Fruit fly (Drosophila melanogaster) whole organism, embryonic: Measurements from ENCODE around the gene Gr61a.

Experiments
- Abd-B ChIP-seq: fragments of 200-800 bp; sonication (Bioruptor generic); optimal IDR thresholded peaks from 2 replicates; lab custom pipeline; 2018; ENCODE audit warnings: missing biosample characterization, mild to moderate bottlenecking, missing genetic modification characterization, moderate library complexity
- CG10209 ChIP-seq: fragments of 200-800 bp; sonication (Bioruptor generic); optimal IDR thresholded peaks from 3 replicates; lab custom pipeline; 2017; ENCODE audit warnings: missing biosample characterization, mild to moderate bottlenecking, missing genetic modification characterization, missing genetic modification reagents
- CG10267 ChIP-seq: fragments of 200-800 bp; sonication (Bioruptor generic); optimal IDR thresholded peaks from 2 replicates; lab custom pipeline; 2018; ENCODE audit warnings: missing biosample characterization, mild to moderate bottlenecking, missing genetic modification characterization, moderate library complexity
- CG10462 ChIP-seq: fragments of 200-800 bp; sonication (Bioruptor generic); optimal IDR thresholded peaks from 2 replicates; lab custom pipeline; 2016; ENCODE audit warnings: missing biosample characterization, missing genetic modification characterization
- CG11504 ChIP-seq: fragments of 200-800 bp; sonication (Bioruptor generic); optimal IDR thresholded peaks from 3 replicates; lab custom pipeline; 2019; ENCODE audit warnings: missing biosample characterization, mild to moderate bottlenecking, missing genetic modification characterization, moderate library complexity
- CG11696 ChIP-seq: fragments of 200-800 bp; sonication (Bioruptor generic); IDR thresholded peaks from 2 replicates; pipeline ENCODE4 v1.3.6; 2022; ENCODE audit warnings: missing biosample characterization, missing genetic modification characterization
- CG15011 ChIP-seq: fragments of 200-800 bp; sonication (Bioruptor generic); optimal IDR thresholded peaks from 3 replicates; lab custom pipeline; 2018; ENCODE audit warnings: missing biosample characterization, mild to moderate bottlenecking, missing genetic modification characterization
- CG16815 ChIP-seq: fragments of 200-800 bp; sonication (Bioruptor generic); optimal IDR thresholded peaks from 3 replicates; lab custom pipeline; 2017; ENCODE audit warnings: missing biosample characterization, mild to moderate bottlenecking, missing genetic modification characterization
- CG18262 ChIP-seq: fragments of 200-800 bp; optimal IDR thresholded peaks from 3 replicates; lab custom pipeline; 2019; ENCODE audit warnings: missing biosample characterization, mild to moderate bottlenecking, missing genetic modification characterization, moderate library complexity
- CG18599 ChIP-seq: fragments of 200-800 bp; sonication (Bioruptor generic); optimal IDR thresholded peaks from 3 replicates; lab custom pipeline; 2017; ENCODE audit warnings: missing biosample characterization, missing genetic modification characterization, mild to moderate bottlenecking, moderate library complexity, missing genetic modification reagents
- CG18619 ChIP-seq: fragments of 200-800 bp; sonication (Bioruptor generic); optimal IDR thresholded peaks from 3 replicates; lab custom pipeline; 2017; ENCODE audit warnings: missing biosample characterization, mild to moderate bottlenecking, missing genetic modification characterization
- CG2202 ChIP-seq: fragments of 200-800 bp; sonication (Bioruptor generic); optimal IDR thresholded peaks from 2 replicates; lab custom pipeline; 2018; ENCODE audit warnings: missing biosample characterization, mild to moderate bottlenecking, missing genetic modification characterization
- CG2712 ChIP-seq: fragments of 200-800 bp; optimal IDR thresholded peaks from 3 replicates; lab custom pipeline; 2019; ENCODE audit warnings: missing biosample characterization, mild to moderate bottlenecking, missing genetic modification characterization, moderate library complexity
- CG2875 ChIP-seq: fragments of 200-800 bp; sonication (Bioruptor generic); optimal IDR thresholded peaks from 2 replicates; lab custom pipeline; 2017; ENCODE audit warnings: missing biosample characterization, mild to moderate bottlenecking, missing genetic modification characterization, missing genetic modification reagents
- CG31441 ChIP-seq: fragments of 200-800 bp; sonication (Bioruptor generic); IDR thresholded peaks from 2 replicates; pipeline ENCODE4 v1.3.6; 2022; ENCODE audit warnings: missing biosample characterization, missing genetic modification characterization
- CG32532 ChIP-seq: fragments of 200-800 bp; sonication (Bioruptor generic); IDR thresholded peaks from 2 replicates; pipeline ENCODE4 v1.3.6; 2022; ENCODE audit warnings: missing biosample characterization, missing genetic modification characterization
- CG32772 ChIP-seq: fragments of 200-800 bp; sonication (Bioruptor generic); IDR thresholded peaks from 2 replicates; pipeline ENCODE4 v1.3.6; 2022; ENCODE audit warnings: missing biosample characterization, missing genetic modification characterization
- CG4404 ChIP-seq: fragments of 200-800 bp; sonication (Bioruptor generic); IDR thresholded peaks from 2 replicates; pipeline ENCODE4 v1.3.6; 2022; ENCODE audit warnings: missing biosample characterization, missing genetic modification characterization
- CG4424 ChIP-seq: fragments of 200-800 bp; sonication (Bioruptor generic); optimal IDR thresholded peaks from 3 replicates; lab custom pipeline; 2016; ENCODE audit warnings: missing biosample characterization, missing genetic modification characterization
- CG4820 ChIP-seq: fragments of 200-800 bp; sonication (Bioruptor generic); optimal IDR thresholded peaks from 3 replicates; lab custom pipeline; 2016; ENCODE audit warnings: missing biosample characterization, missing genetic modification characterization
- CG7556 ChIP-seq: fragments of 200-800 bp; sonication (Bioruptor generic); optimal IDR thresholded peaks from 2 replicates; lab custom pipeline; 2017; ENCODE audit warnings: missing biosample characterization, mild to moderate bottlenecking, missing genetic modification characterization
- CG8944 ChIP-seq: fragments of 200-800 bp; sonication (Bioruptor generic); optimal IDR thresholded peaks from 3 replicates; lab custom pipeline; 2016; ENCODE audit warnings: missing biosample characterization, missing genetic modification characterization
- CG9727 ChIP-seq: fragments of 200-800 bp; sonication (Bioruptor generic); optimal IDR thresholded peaks from 3 replicates; lab custom pipeline; 2017; ENCODE audit warnings: missing biosample characterization, mild to moderate bottlenecking, missing genetic modification characterization
- CG9876 ChIP-seq: fragments of 200-800 bp; sonication (Bioruptor generic); optimal IDR thresholded peaks from 2 replicates; lab custom pipeline; 2016; ENCODE audit warnings: missing biosample characterization, missing genetic modification characterization
- CHES-1-like ChIP-seq: fragments of 200-800 bp; sonication (Bioruptor generic); optimal IDR thresholded peaks from 2 replicates; lab custom pipeline; 2016; ENCODE audit warnings: missing biosample characterization, missing genetic modification characterization
- D19A ChIP-seq: fragments of 200-800 bp; optimal IDR thresholded peaks from 3 replicates; lab custom pipeline; 2019; ENCODE audit warnings: missing biosample characterization, mild to moderate bottlenecking, missing genetic modification characterization, moderate library complexity
- H15 ChIP-seq: fragments of 200-800 bp; sonication (Bioruptor generic); IDR thresholded peaks from 3 replicates; pipeline ENCODE4 v1.3.6; 2022; ENCODE audit warnings: missing biosample characterization, missing genetic modification characterization
- Hey ChIP-seq: fragments of 200-800 bp; sonication (Bioruptor generic); optimal IDR thresholded peaks from 3 replicates; lab custom pipeline; 2018; ENCODE audit warnings: missing biosample characterization, mild to moderate bottlenecking, missing genetic modification characterization
- Hr51 ChIP-seq, 2 experiments: fragments of 200-800 bp; sonication (Bioruptor generic); optimal IDR thresholded peaks; 2 replicates in 1 of 2; 3 replicates in 1 of 2; lab custom pipeline; 2016 to 2018; ENCODE audit warnings: missing biosample characterization in 2 of 2, missing genetic modification characterization in 2 of 2, mild to moderate bottlenecking in 1 of 2, moderate library complexity in 1 of 2
- Max ChIP-seq: fragments of 200-800 bp; sonication (Bioruptor generic); optimal IDR thresholded peaks from 2 replicates; lab custom pipeline; 2016; ENCODE audit warnings: missing biosample characterization, mild to moderate bottlenecking, missing genetic modification characterization
- Tbp ChIP-seq: fragments of >200 bp; optimal IDR thresholded peaks from 2 replicates; lab custom pipeline; 2018; ENCODE audit warnings: missing biosample characterization, missing genetic modification characterization
- bsh ChIP-seq, 2 experiments: fragments of 200-800 bp; sonication (Bioruptor generic); optimal IDR thresholded peaks; 2 replicates each; lab custom pipeline; 2017 to 2018; ENCODE audit warnings: mild to moderate bottlenecking in 2 of 2, missing biosample characterization in 2 of 2, missing genetic modification characterization in 2 of 2, moderate library complexity in 1 of 2
- cg ChIP-seq: fragments of 200-800 bp; sonication (Bioruptor generic); optimal IDR thresholded peaks from 3 replicates; lab custom pipeline; 2019; ENCODE audit warnings: missing biosample characterization, mild to moderate bottlenecking, missing genetic modification characterization, moderate library complexity
- dimm ChIP-seq: fragments of 200-800 bp; sonication (Bioruptor generic); IDR thresholded peaks from 2 replicates; pipeline ENCODE4 v1.3.6; 2022; ENCODE audit warnings: missing biosample characterization, missing genetic modification characterization
- dmrt99B ChIP-seq: fragments of 200-800 bp; sonication (Bioruptor generic); optimal IDR thresholded peaks from 2 replicates; lab custom pipeline; 2018; ENCODE audit warnings: missing biosample characterization, mild to moderate bottlenecking, missing genetic modification characterization, moderate library complexity
- mam ChIP-seq: fragments of 200-800 bp; sonication (Bioruptor generic); optimal IDR thresholded peaks from 3 replicates; lab custom pipeline; 2016; ENCODE audit warnings: missing biosample characterization, missing genetic modification characterization
- nmo ChIP-seq: fragments of 200-800 bp; sonication (Bioruptor generic); optimal IDR thresholded peaks from 2 replicates; lab custom pipeline; 2018; ENCODE audit warnings: missing biosample characterization, mild to moderate bottlenecking, missing genetic modification characterization, moderate library complexity
- pan ChIP-seq, 4 experiments: fragments of >200 bp in 3 of 4; fragments of 200-800 bp in 1 of 4; sonication (Bioruptor generic) in 1 of 4; optimal IDR thresholded peaks in 3 of 4; IDR thresholded peaks in 1 of 4; 2 replicates each; pipeline versions ENCODE4 v1.3.6 to Lab custom; 2017 to 2022; ENCODE audit warnings: missing biosample characterization in 2 of 4, missing genetic modification characterization in 2 of 4, mixed read lengths in 1 of 4
- prd ChIP-seq, 3 experiments: fragments of >200 bp in 2 of 3; fragments of 200-800 bp in 1 of 3; sonication (Bioruptor generic) in 1 of 3; optimal IDR thresholded peaks in 2 of 3; IDR thresholded peaks in 1 of 3; 2 replicates in 2 of 3; 3 replicates in 1 of 3; pipeline versions ENCODE4 v1.3.6 to Lab custom; 2017 to 2022; ENCODE audit warnings: missing biosample characterization in 1 of 3, missing genetic modification characterization in 1 of 3
- tap ChIP-seq: fragments of 200-800 bp; optimal IDR thresholded peaks from 3 replicates; lab custom pipeline; 2019; ENCODE audit warnings: missing biosample characterization, mild to moderate bottlenecking, missing genetic modification characterization, moderate library complexity
- tgo ChIP-seq: fragments of 200-800 bp; sonication (Bioruptor generic); IDR thresholded peaks from 3 replicates; pipeline ENCODE4 v1.3.6; 2022; ENCODE audit warnings: missing biosample characterization, missing genetic modification characterization
- trem ChIP-seq: fragments of 200-800 bp; optimal IDR thresholded peaks from 3 replicates; lab custom pipeline; 2019; ENCODE audit warnings: missing biosample characterization, mild to moderate bottlenecking, missing genetic modification characterization, moderate library complexity
- trh ChIP-seq: fragments of 200-800 bp; sonication (Bioruptor generic); optimal IDR thresholded peaks from 2 replicates; lab custom pipeline; 2016; ENCODE audit warnings: missing biosample characterization, missing genetic modification characterization
- unpg ChIP-seq: fragments of 200-800 bp; sonication (Bioruptor generic); optimal IDR thresholded peaks from 3 replicates; lab custom pipeline; 2018; ENCODE audit warnings: missing biosample characterization, mild to moderate bottlenecking, missing genetic modification characterization, moderate library complexity
- vnd ChIP-seq: fragments of 200-800 bp; sonication (Bioruptor generic); IDR thresholded peaks from 3 replicates; pipeline ENCODE4 v1.3.6; 2022; ENCODE audit warnings: missing biosample characterization, missing genetic modification characterization; ENCODE audit not compliant: partially characterized antibody
- wdn ChIP-seq: fragments of 200-800 bp; sonication (Bioruptor generic); IDR thresholded peaks from 2 replicates; pipeline ENCODE4 v1.3.6; 2022; ENCODE audit warnings: missing biosample characterization, missing genetic modification characterization
- zen ChIP-seq: fragments of 200-800 bp; sonication (Bioruptor generic); optimal IDR thresholded peaks from 3 replicates; lab custom pipeline; 2018; ENCODE audit warnings: missing biosample characterization, mild to moderate bottlenecking, missing genetic modification characterization, moderate library complexity
- zfh1 ChIP-seq: fragments of 200-800 bp; sonication (Bioruptor generic); IDR thresholded peaks from 3 replicates; pipeline ENCODE4 v1.3.6; 2022; ENCODE audit warnings: missing biosample characterization, missing genetic modification characterization

The Gr61a gene

DNA sequence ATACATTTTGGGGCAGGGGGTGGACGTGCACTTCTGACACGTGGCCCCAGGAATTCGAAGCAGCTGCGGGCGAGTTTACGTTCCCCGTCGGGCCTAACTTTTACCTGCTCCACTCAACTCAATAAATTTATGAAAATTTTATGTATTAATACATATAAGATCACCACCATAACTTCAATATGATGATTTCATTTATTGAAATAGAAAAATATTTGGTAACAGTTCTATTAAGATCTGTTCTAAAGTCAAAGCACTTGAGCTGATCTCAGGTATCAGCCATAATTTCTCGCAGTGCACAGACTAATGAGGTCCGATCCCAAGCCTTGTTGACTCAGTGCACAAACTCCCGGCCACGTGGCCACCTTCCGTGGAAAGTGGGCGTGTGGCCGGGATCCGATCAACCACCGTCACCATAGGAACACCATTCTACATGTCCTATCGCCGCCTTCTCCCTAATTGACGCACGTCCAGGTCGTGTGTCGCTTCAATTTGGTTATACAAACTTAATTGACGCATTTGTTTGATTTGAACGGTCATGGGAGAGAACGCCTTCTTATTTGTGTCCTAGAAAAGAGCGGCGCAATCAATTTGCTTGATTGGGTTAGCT, 31.1 kb upstream of the Gr61a start (continued):
- no peak for TF ChIP-seq wdn (GFP tag; lab: Robert Waterston, UW)
- no peak for TF ChIP-seq CG15011 (GFP tag; lab: Kevin White, UChicago)
- TF ChIP-seq CG31441 (GFP tag; lab: Robert Waterston, UW) = peak; percentile 54
- no peak for TF ChIP-seq tap (tag; lab: Kevin White, UChicago)
- 0 out of 3 replicates have a peak, but pooled peaks have one; percentile 12 for TF ChIP-seq H15
- TF ChIP-seq Hr51 (GFP tag; optimal IDR thresholded peaks at IDR 0.05; lab: Kevin White, UChicago) = peak in 1 of 2 experiments; percentile 16
- TF ChIP-seq CG9876 (GFP tag; lab: Kevin White, UChicago) = no peak
- TF ChIP-seq mam (GFP tag; lab: Kevin White, UChicago) = no peak
- no peak for TF ChIP-seq CG8944
- peak; percentile 20 for TF ChIP-seq CG11504 (tag; lab: Kevin White, UChicago)
- TF ChIP-seq unpg (GFP tag; lab: Kevin White, UChicago) = peak; percentile 7
- TF ChIP-seq CG10462 (GFP tag; lab: Kevin White, UChicago) = no peak
- TF ChIP-seq Abd-B (GFP tag; lab: Kevin White, UChicago) = no peak
- TF ChIP-seq CG11696 (GFP tag; lab: Robert Waterston, UW) = 0 out of 2 replicates have a peak, but pooled peaks have one; percentile 6
- no peak for TF ChIP-seq zen
- no peak for TF ChIP-seq CG4820 (GFP tag; lab: Kevin White, UChicago)
- peak; percentile 18; the same call in 1 of the 3 replicates for TF ChIP-seq tgo (GFP tag; lab: Robert Waterston, UW)
- TF ChIP-seq D19A (tag; lab: Kevin White, UChicago) = peak; percentile 15
- peak; percentile 30 for TF ChIP-seq CG18599
- TF ChIP-seq CG2202 (tag; lab: Kevin White, UChicago) = peak; percentile 10
- no peak for TF ChIP-seq Tbp
- peak; percentile 37 for TF ChIP-seq CG18262 (tag; lab: Kevin White, UChicago)
- TF ChIP-seq CG18619 (GFP tag; lab: Kevin White, UChicago) = no peak
- no peak for TF ChIP-seq CG32532 (GFP tag; lab: Robert Waterston, UW)
- 0 out of 2 replicates have a peak, but pooled peaks have one; percentile 9 for TF ChIP-seq CG4404 (GFP tag; lab: Robert Waterston, UW)
- TF ChIP-seq dimm = no peak
- TF ChIP-seq CG4424 (GFP tag; lab: Kevin White, UChicago) = peak; percentile 10
- TF ChIP-seq CHES-1-like (GFP tag; lab: Kevin White, UChicago) = no peak
- TF ChIP-seq cg = no peak
- no peak for TF ChIP-seq CG10209 (GFP tag; lab: Kevin White, UChicago)
- TF ChIP-seq trem (tag; lab: Kevin White, UChicago) = no peak
- TF ChIP-seq CG7556 (GFP tag; lab: Kevin White, UChicago) = peak; percentile 14
- TF ChIP-seq CG32772 (GFP tag; lab: Robert Waterston, UW) = 0 out of 2 replicates have a peak, but pooled peaks have one; percentile 27
- TF ChIP-seq CG9727 (GFP tag; lab: Kevin White, UChicago) = peak; percentile 18
- TF ChIP-seq CG16815 = peak; percentile 16
- peak; percentile 97 for TF ChIP-seq Hey (tag; lab: Kevin White, UChicago)
- no peak for TF ChIP-seq Max
- peak in 1 of 2 experiments; percentile 2 for TF ChIP-seq bsh (GFP tag; optimal IDR thresholded peaks at IDR 0.05; lab: Kevin White, UChicago)
- peak; percentile 20 for TF ChIP-seq nmo (GFP tag; lab: Kevin White, UChicago)
- TF ChIP-seq CG2712 = peak; percentile 29
- TF ChIP-seq prd (optimal IDR thresholded peaks at IDR 0.05; lab: Kevin White, UChicago) = no peak
- peak; percentile 24; the same call in 1 of the 3 replicates for TF ChIP-seq prd (GFP tag; IDR thresholded peaks at IDR 0.05; lab: Robert Waterston, UW)
- TF ChIP-seq pan (optimal IDR thresholded peaks at IDR 0.05; lab: Kevin White, UChicago) = no peak
- TF ChIP-seq pan (GFP tag; optimal IDR thresholded peaks at IDR 0.05 in 1 of 2, IDR thresholded peaks at IDR 0.05 in 1 of 2) = no peak
- TF ChIP-seq trh (GFP tag; lab: Kevin White, UChicago) = no peak
- peak; percentile 7 for TF ChIP-seq CG10267 (tag; lab: Kevin White, UChicago)
- TF ChIP-seq vnd (GFP tag; lab: Robert Waterston, UW) = no peak
- peak; percentile 44 for TF ChIP-seq zfh1 (GFP tag; lab: Robert Waterston, UW)
- peak; percentile 2 for TF ChIP-seq dmrt99B (tag; lab: Kevin White, UChicago)
- no peak for TF ChIP-seq CG2875
